Fruit fly (Drosophila melanogaster) whole organism, adult: ENCODE measurements around the gene rpk.

ENCODE experiments used
- CG14711 ChIP-seq: fragments of 200-800 bp; sonication (Bioruptor generic); optimal IDR thresholded peaks from 2 replicates; lab custom pipeline; 2018; ENCODE audit warnings: missing biosample characterization, mild to moderate bottlenecking, missing genetic modification characterization, moderate library complexity
- CG33017 ChIP-seq: fragments of 200-800 bp; sonication (Bioruptor generic); optimal IDR thresholded peaks from 2 replicates; lab custom pipeline; 2018; ENCODE audit warnings: missing biosample characterization, mild to moderate bottlenecking, missing genetic modification characterization, moderate library complexity
- CG5204 ChIP-seq: fragments of 200-800 bp; sonication (Bioruptor generic); optimal IDR thresholded peaks from 2 replicates; lab custom pipeline; 2016; ENCODE audit warnings: missing biosample characterization, missing genetic modification characterization
- CG7101 ChIP-seq: fragments of 200-800 bp; sonication (Bioruptor generic); optimal IDR thresholded peaks from 2 replicates; lab custom pipeline; 2018; ENCODE audit warnings: missing biosample characterization, mild to moderate bottlenecking, missing genetic modification characterization, moderate library complexity
- Crg-1 ChIP-seq: fragments of 200-800 bp; sonication (Bioruptor generic); optimal IDR thresholded peaks from 2 replicates; lab custom pipeline; 2016; ENCODE audit warnings: missing biosample characterization, missing genetic modification characterization
- Mnt ChIP-seq: fragments of 200-800 bp; sonication (Bioruptor generic); optimal IDR thresholded peaks from 2 replicates; lab custom pipeline; 2016; ENCODE audit warnings: missing biosample characterization, mild to moderate bottlenecking, missing genetic modification characterization
- bab1 ChIP-seq: fragments of 200-800 bp; sonication (Bioruptor generic); optimal IDR thresholded peaks from 3 replicates; lab custom pipeline; 2019; ENCODE audit warnings: missing biosample characterization, mild to moderate bottlenecking, missing genetic modification characterization, moderate library complexity
- cic ChIP-seq: fragments of 200-800 bp; sonication (Bioruptor generic); optimal IDR thresholded peaks from 2 replicates; lab custom pipeline; 2017; ENCODE audit warnings: missing biosample characterization, mild to moderate bottlenecking, missing genetic modification characterization, moderate library complexity
- kay ChIP-seq: fragments of 200-800 bp; sonication (Bioruptor generic); peaks from one replicate; lab custom pipeline; 2016; ENCODE audit warnings: missing biosample characterization, missing genetic modification characterization, borderline replicate concordance
- toe ChIP-seq: fragments of 200-800 bp; sonication (Bioruptor generic); optimal IDR thresholded peaks from 2 replicates; lab custom pipeline; 2016; ENCODE audit warnings: missing biosample characterization, missing genetic modification characterization

DNA sequence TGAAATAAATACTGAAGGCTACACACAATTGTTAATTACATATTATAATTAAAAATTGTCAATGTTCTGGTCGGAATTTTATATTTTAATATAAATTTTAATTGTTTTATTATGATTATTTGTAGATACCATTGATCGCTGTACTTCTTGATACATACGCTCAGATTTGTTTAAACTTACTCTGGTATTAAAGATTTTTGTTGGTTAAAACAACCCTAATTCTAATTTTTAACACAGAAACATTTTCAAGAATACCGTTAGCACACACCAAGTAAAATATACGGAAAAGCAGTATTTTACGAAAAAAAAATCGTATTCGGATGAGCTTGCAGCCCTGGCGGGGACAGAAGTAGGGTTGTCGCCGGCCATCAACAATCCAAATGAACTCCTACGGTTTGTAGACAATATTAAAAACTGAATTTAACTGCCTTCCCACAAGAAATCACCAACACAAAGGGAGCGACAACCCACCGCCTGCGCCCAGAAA lies 4.1 kb upstream of the rpk start, which contains the start of the genes CG9775, MED31 and slx1:
- TF ChIP-seq Mnt (GFP tag; lab: Kevin White, UChicago) (no peak), CG14711 (peak; percentile 95), kay (GFP tag; lab: Kevin White, UChicago) (no peak), cic (GFP tag; lab: Kevin White, UChicago) (no peak), CG5204 (no peak), toe (GFP tag; lab: Kevin White, UChicago) (peak; percentile 61), CG7101 (peak; percentile 81), CG33017 (tag; lab: Kevin White, UChicago) (peak; percentile 50), Crg-1 (GFP tag; lab: Kevin White, UChicago) (peak; percentile 34), bab1 (GFP tag; lab: Kevin White, UChicago) (peak; percentile 48)
